Comparison of ENCODE assay signal across 2 worm cellular contexts in genomic region chrII:10557582-10557981, ce11.
TF ChIP-seq lines count a peak whose summit lies in the region.

No protein-coding gene starts in this region.

TF ChIP-seq in whole organism, L4 larva, 104 proteins besides CTCF, POLR2A, EP300 and RAD21:
- TF ChIP-seq madf-5 (GFP tag; IDR thresholded peaks at IDR 0.05; lab: Robert Waterston, UW) (0 out of 4 replicates have a peak, but pooled peaks of 1 of the 2 experiments have one; percentile 63), aha-1 (tag; lab: Kevin White, UChicago) (peak; percentile 34), Y48G9A.11 (GFP tag; IDR thresholded peaks at IDR 0.05; lab: Robert Waterston, UW) (0 out of 2 replicates have a peak, but pooled peaks have one; percentile 38)

TF ChIP-seq in whole organism, young adult, 124 proteins besides CTCF, POLR2A, EP300 and RAD21:
- 0 out of 2 replicates have a peak, but pooled peaks have one; percentile 25 for TF ChIP-seq ceh-58 (GFP tag; IDR thresholded peaks at IDR 0.05; lab: Robert Waterston, UW)
- 0 out of 2 replicates have a peak, but pooled peaks have one; percentile 28 for TF ChIP-seq Y79H2A.3 (GFP tag; conservative IDR thresholded peaks at IDR 0.05; lab: Robert Waterston, UW)
- 0 out of 2 replicates have a peak, but pooled peaks have one; percentile 64 for TF ChIP-seq F37B4.10 (GFP tag; IDR thresholded peaks at IDR 0.05; lab: Robert Waterston, UW)
- TF ChIP-seq ekl-4 (GFP tag; IDR thresholded peaks at IDR 0.05; lab: Robert Waterston, UW) = 0 out of 2 replicates have a peak, but pooled peaks have one; percentile 19
